Worm (Caenorhabditis elegans) whole organism, late embryonic: ENCODE results near the gene gipc-1.

ENCODE experiments used
- C08G9.2 ChIP-seq: sonication (generic microtip); optimal IDR thresholded peaks from 2 replicates; lab custom pipeline; 2016; ENCODE audit warnings: mild to moderate bottlenecking, missing genetic modification characterization, moderate library complexity, missing compliant biosample characterization
- C38D4.7 ChIP-seq: fragments of 200-800 bp; sonication (Bioruptor generic); optimal IDR thresholded peaks from 2 replicates; lab custom pipeline; 2018; ENCODE audit warnings: mild to moderate bottlenecking, missing genetic modification characterization, moderate library complexity, missing compliant biosample characterization
- K02D7.2 ChIP-seq: sonication (generic microtip); optimal IDR thresholded peaks from 2 replicates; lab custom pipeline; 2017; ENCODE audit warnings: mild to moderate bottlenecking, missing genetic modification characterization, missing compliant biosample characterization
- Y22D7AL.16 ChIP-seq: sonication (generic microtip); optimal IDR thresholded peaks from 2 replicates; lab custom pipeline; 2016; ENCODE audit warnings: missing genetic modification characterization, missing compliant biosample characterization
- ama-1 ChIP-seq: fragments of 150-350 bp; optimal IDR thresholded peaks from 2 replicates; lab custom pipeline; 2014
- ceh-14 ChIP-seq: sonication (generic microtip); optimal IDR thresholded peaks from 2 replicates; lab custom pipeline; 2016; ENCODE audit warnings: missing genotype, missing genetic modification characterization, missing compliant biosample characterization
- ceh-2 ChIP-seq: sonication (generic microtip); optimal IDR thresholded peaks from 2 replicates; lab custom pipeline; 2016; ENCODE audit warnings: missing genotype, missing genetic modification characterization, missing compliant biosample characterization
- ceh-22 ChIP-seq: sonication (generic microtip); optimal IDR thresholded peaks from 2 replicates; lab custom pipeline; 2017; ENCODE audit warnings: missing biosample characterization, missing genetic modification characterization
- ceh-24 ChIP-seq: sonication (generic microtip); optimal IDR thresholded peaks from 2 replicates; lab custom pipeline; 2016; ENCODE audit warnings: mild to moderate bottlenecking, missing genetic modification characterization, missing compliant biosample characterization
- ceh-30 ChIP-seq: fragments of 150-350 bp; optimal IDR thresholded peaks from 2 replicates; lab custom pipeline; 2014; ENCODE audit warnings: missing biosample characterization, missing genetic modification characterization
- ceh-31 ChIP-seq: sonication (generic microtip); optimal IDR thresholded peaks from 2 replicates; lab custom pipeline; 2016; ENCODE audit warnings: missing genetic modification characterization, missing compliant biosample characterization
- ceh-34 ChIP-seq: sonication (generic microtip); optimal IDR thresholded peaks from 2 replicates; lab custom pipeline; 2016; ENCODE audit warnings: mild to moderate bottlenecking, missing genetic modification characterization, missing compliant biosample characterization
- ceh-48 ChIP-seq: sonication (generic microtip); optimal IDR thresholded peaks from 2 replicates; lab custom pipeline; 2016; ENCODE audit warnings: missing genetic modification characterization, inconsistent platforms, missing compliant biosample characterization
- ceh-6 ChIP-seq: fragments of 200-800 bp; sonication (Bioruptor generic); optimal IDR thresholded peaks from 2 replicates; lab custom pipeline; 2018; ENCODE audit warnings: mild to moderate bottlenecking, missing genetic modification characterization, missing compliant biosample characterization
- ceh-9 ChIP-seq: sonication (generic microtip); optimal IDR thresholded peaks from 2 replicates; lab custom pipeline; 2016; ENCODE audit warnings: mild to moderate bottlenecking, missing genetic modification characterization, inconsistent platforms, missing compliant biosample characterization
- che-1 ChIP-seq: sonication (generic microtip); optimal IDR thresholded peaks from 2 replicates; lab custom pipeline; 2016; ENCODE audit warnings: mild to moderate bottlenecking, missing genetic modification characterization, missing compliant biosample characterization
- dmd-4 ChIP-seq: sonication (generic microtip); optimal IDR thresholded peaks from 2 replicates; lab custom pipeline; 2016; ENCODE audit warnings: borderline replicate concordance, missing genetic modification characterization, missing compliant biosample characterization
- elt-2 ChIP-seq: sonication (generic microtip); optimal IDR thresholded peaks from 2 replicates; lab custom pipeline; 2016; ENCODE audit warnings: missing genetic modification reagents, missing genetic modification characterization, missing compliant biosample characterization
- elt-4 ChIP-seq: sonication (generic microtip); optimal IDR thresholded peaks from 2 replicates; lab custom pipeline; 2016; ENCODE audit warnings: missing genetic modification characterization, missing compliant biosample characterization
- eyg-1 ChIP-seq: sonication (generic microtip); optimal IDR thresholded peaks from 2 replicates; lab custom pipeline; 2016; ENCODE audit warnings: missing genotype, missing genetic modification characterization, missing compliant biosample characterization
- gmeb-2 ChIP-seq: sonication (generic microtip); optimal IDR thresholded peaks from 2 replicates; lab custom pipeline; 2016; ENCODE audit warnings: missing genetic modification characterization, inconsistent platforms, missing compliant biosample characterization
- hlh-13 ChIP-seq: fragments of 200-800 bp; sonication (Bioruptor generic); optimal IDR thresholded peaks from 2 replicates; lab custom pipeline; 2018; ENCODE audit warnings: mild to moderate bottlenecking, missing genetic modification characterization, missing compliant biosample characterization
- hlh-6 ChIP-seq: sonication (generic microtip); optimal IDR thresholded peaks from 2 replicates; lab custom pipeline; 2016; ENCODE audit warnings: missing genotype, missing genetic modification characterization, missing compliant biosample characterization
- hlh-8 ChIP-seq: sonication (generic microtip); optimal IDR thresholded peaks from 2 replicates; lab custom pipeline; 2016; ENCODE audit warnings: missing genotype, missing genetic modification characterization, missing compliant biosample characterization
- lim-6 ChIP-seq: sonication (generic microtip); optimal IDR thresholded peaks from 2 replicates; lab custom pipeline; 2016; ENCODE audit warnings: missing genetic modification characterization, missing compliant biosample characterization
- lin-11 ChIP-seq: fragments of 200-800 bp; sonication (Bioruptor generic); optimal IDR thresholded peaks from 2 replicates; lab custom pipeline; 2018; ENCODE audit warnings: mild to moderate bottlenecking, missing genetic modification characterization, missing compliant biosample characterization
- nfya-1 ChIP-seq: sonication (generic microtip); optimal IDR thresholded peaks from 2 replicates; lab custom pipeline; 2017; ENCODE audit warnings: missing genetic modification characterization, mild to moderate bottlenecking, missing compliant biosample characterization, antibody characterized with exemption, moderate library complexity
- nhr-11 ChIP-seq: fragments of 150-350 bp; optimal IDR thresholded peaks from 2 replicates; lab custom pipeline; 2014; ENCODE audit warnings: missing biosample characterization, missing genetic modification characterization
- nhr-232 ChIP-seq: sonication (generic microtip); optimal IDR thresholded peaks from 2 replicates; lab custom pipeline; 2016; ENCODE audit warnings: missing genetic modification characterization, missing compliant biosample characterization
- npax-4 ChIP-seq: sonication (generic microtip); optimal IDR thresholded peaks from 2 replicates; lab custom pipeline; 2016; ENCODE audit warnings: missing genetic modification characterization, missing compliant biosample characterization
- pag-3 ChIP-seq: sonication (generic microtip); optimal IDR thresholded peaks from 2 replicates; lab custom pipeline; 2016; ENCODE audit warnings: missing compliant biosample characterization, missing genetic modification characterization, borderline replicate concordance
- pat-9 ChIP-seq: fragments of 200-800 bp; sonication (Bioruptor generic); optimal IDR thresholded peaks from 2 replicates; lab custom pipeline; 2018; ENCODE audit warnings: mild to moderate bottlenecking, missing genetic modification characterization, moderate library complexity, missing compliant biosample characterization
- pax-1 ChIP-seq: fragments of 150-350 bp; optimal IDR thresholded peaks from 2 replicates; lab custom pipeline; 2014; ENCODE audit warnings: missing biosample characterization, missing genetic modification characterization
- pqm-1 ChIP-seq: sonication (generic microtip); optimal IDR thresholded peaks from 2 replicates; lab custom pipeline; 2016; ENCODE audit warnings: missing genetic modification characterization, missing compliant biosample characterization
- sox-2 ChIP-seq: fragments of 200-800 bp; sonication (Bioruptor generic); IDR thresholded peaks from 2 replicates; pipeline ENCODE4 v1.3.6; 2022; ENCODE audit warnings: missing genetic modification reagents, missing genetic modification characterization, missing compliant biosample characterization
- sox-4 ChIP-seq: sonication (generic microtip); optimal IDR thresholded peaks from 2 replicates; lab custom pipeline; 2017; ENCODE audit warnings: mild to moderate bottlenecking, missing genetic modification characterization, inconsistent platforms, missing compliant biosample characterization
- syd-9 ChIP-seq: sonication (generic microtip); optimal IDR thresholded peaks from 2 replicates; lab custom pipeline; 2016; ENCODE audit warnings: mild to moderate bottlenecking, missing genetic modification characterization, moderate library complexity, missing compliant biosample characterization
- ttx-3 ChIP-seq: sonication (generic microtip); optimal IDR thresholded peaks from 2 replicates; lab custom pipeline; 2016; ENCODE audit warnings: missing genetic modification reagents, missing genetic modification characterization, missing compliant biosample characterization
- unc-3 ChIP-seq, 2 experiments: fragments of 200-800 bp in 1 of 2; sonication (Bioruptor generic) in 1 of 2; sonication (generic microtip) in 1 of 2; conservative IDR thresholded peaks in 1 of 2; optimal IDR thresholded peaks in 1 of 2; 2 replicates each; pipeline versions ENCODE4 v1.3.6 to Lab custom; 2016 to 2022; ENCODE audit warnings: missing compliant biosample characterization in 2 of 2, missing genetic modification characterization in 2 of 2, missing genetic modification reagents in 1 of 2
- unc-42 ChIP-seq: sonication (generic microtip); optimal IDR thresholded peaks from 2 replicates; lab custom pipeline; 2016; ENCODE audit warnings: missing genotype, missing genetic modification characterization, missing compliant biosample characterization
- unc-55 ChIP-seq: sonication (generic microtip); optimal IDR thresholded peaks from 2 replicates; lab custom pipeline; 2017; ENCODE audit warnings: missing biosample characterization, missing genetic modification reagents, missing genetic modification characterization
- unc-86 ChIP-seq: sonication (generic microtip); optimal IDR thresholded peaks from 2 replicates; lab custom pipeline; 2016; ENCODE audit warnings: missing genetic modification characterization, missing compliant biosample characterization

Gene gipc-1

ce11 chrIII:4893540-4893939 is 23.0 kb downstream of the gipc-1 start, which contains the start of gene F26F4.6:
TSS of gene F26F4.6 (minus strand) at chrIII:4893640.
- TF ChIP-seq unc-86 = no peak

DNA sequence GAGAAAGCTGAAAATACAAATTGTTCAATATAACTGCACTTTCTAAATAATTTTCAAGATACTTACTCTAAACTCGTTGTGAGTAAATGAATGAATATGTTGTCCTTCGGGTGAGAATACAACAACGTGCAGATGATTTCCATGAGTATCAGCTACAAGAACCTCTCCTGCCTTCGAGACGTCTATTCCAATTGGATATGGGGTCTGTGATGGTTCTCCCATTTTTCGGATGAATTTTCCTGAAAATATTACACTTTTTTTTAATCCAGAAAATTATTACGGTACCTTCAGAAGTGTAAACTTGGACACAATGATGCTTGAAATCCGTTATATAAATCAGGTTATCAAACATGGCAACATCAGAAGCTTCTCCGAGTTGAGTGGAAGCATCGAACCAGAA is 24.7 kb downstream of the gipc-1 start:
- TF ChIP-seq sox-2 (GFP tag; lab: Robert Waterston, UW) (no peak), lim-6 (tag; lab: Kevin White, UChicago) (no peak), gmeb-2 (no peak), hlh-8 (no peak), ttx-3 (tag; lab: Kevin White, UChicago) (no peak), ceh-34 (tag; lab: Kevin White, UChicago) (no peak), ceh-9 (no peak), nhr-232 (tag; lab: Kevin White, UChicago) (no peak), ceh-22 (tag; lab: Kevin White, UChicago) (no peak), sox-4 (tag; lab: Kevin White, UChicago) (no peak), ceh-48 (tag; lab: Kevin White, UChicago) (no peak)
- TF ChIP-seq, all 69 proteins: peak for 0

ce11 chrIII:4899035-4899578 is 28.5 kb downstream of the gipc-1 start, which contains the start of gene nhl-2:
TSS of gene nhl-2 (minus strand) at chrIII:4899085.
- no peak for TF ChIP-seq unc-55 (GFP tag; lab: Kevin White, UChicago)
- no peak for TF ChIP-seq ceh-9
- no peak for TF ChIP-seq dmd-4 (tag; lab: Kevin White, UChicago)
- no peak for TF ChIP-seq ceh-24 (tag; lab: Kevin White, UChicago)
- TF ChIP-seq C08G9.2 (tag; lab: Kevin White, UChicago) = no peak
- no peak for TF ChIP-seq gmeb-2
- no peak for TF ChIP-seq syd-9 (tag; lab: Kevin White, UChicago)
- TF ChIP-seq che-1 (tag; lab: Kevin White, UChicago) = no peak
- TF ChIP-seq pat-9 = no peak
- TF ChIP-seq ama-1 = no peak
- no peak for TF ChIP-seq npax-4 (tag; lab: Kevin White, UChicago)
- TF ChIP-seq ceh-31 (tag; lab: Kevin White, UChicago) = no peak
- TF ChIP-seq hlh-13 = no peak
- no peak for TF ChIP-seq hlh-8
- TF ChIP-seq Y22D7AL.16 (tag; lab: Kevin White, UChicago) = no peak
- no peak for TF ChIP-seq lim-6 (tag; lab: Kevin White, UChicago)
- no peak for TF ChIP-seq ceh-22 (tag; lab: Kevin White, UChicago)
- TF ChIP-seq elt-4 (tag; lab: Kevin White, UChicago) = no peak
- TF ChIP-seq sox-4 (tag; lab: Kevin White, UChicago) = no peak

DNA sequence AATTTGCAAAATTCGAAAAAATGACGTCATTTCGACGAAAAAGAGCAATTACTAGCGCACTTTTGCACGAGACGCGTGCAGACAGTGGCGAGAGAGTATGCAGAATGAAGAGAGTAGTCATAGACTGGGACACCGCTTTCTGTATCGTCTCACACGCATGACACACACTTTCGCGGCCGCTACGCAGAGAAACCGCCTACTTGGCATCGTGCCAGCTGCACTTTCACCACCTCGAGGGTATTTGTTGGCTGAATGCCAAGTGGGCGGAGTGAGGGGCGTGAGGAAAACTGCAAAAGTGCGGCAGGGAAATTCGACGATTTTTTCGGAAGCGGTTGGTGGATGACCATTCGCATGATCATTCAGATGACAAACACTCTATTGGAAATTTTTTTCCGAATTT is 29.1 kb downstream of the gipc-1 start:
- TF ChIP-seq unc-55 (GFP tag; lab: Kevin White, UChicago) = peak; percentile 94
- TF ChIP-seq C38D4.7 = no peak
- peak; percentile 70 for TF ChIP-seq ceh-2 (tag; lab: Kevin White, UChicago)
- TF ChIP-seq nhr-11 (tag; lab: Kevin White, UChicago) = no peak
- TF ChIP-seq ceh-34 (tag; lab: Kevin White, UChicago) = peak; percentile 95
- TF ChIP-seq ceh-9 = no peak
- TF ChIP-seq npax-4 (tag; lab: Kevin White, UChicago) = no peak
- no peak for TF ChIP-seq hlh-13
- peak; percentile 5 for TF ChIP-seq ceh-30 (tag; lab: Kevin White, UChicago)
- TF ChIP-seq pqm-1 (tag; lab: Kevin White, UChicago) = peak; percentile 77
- TF ChIP-seq ceh-48 (tag; lab: Kevin White, UChicago) = peak; percentile 23
- no peak for TF ChIP-seq ttx-3 (tag; lab: Kevin White, UChicago)
- peak; percentile 53 for TF ChIP-seq ceh-6 (GFP tag; lab: Kevin White, UChicago)
- TF ChIP-seq unc-42 (tag; lab: Kevin White, UChicago) = peak; percentile 89
- peak; percentile 25 for TF ChIP-seq eyg-1
- no peak for TF ChIP-seq nhr-232 (tag; lab: Kevin White, UChicago)
- peak; percentile 79 for TF ChIP-seq lim-6 (tag; lab: Kevin White, UChicago)
- peak; percentile 41 for TF ChIP-seq ceh-22 (tag; lab: Kevin White, UChicago)
- TF ChIP-seq unc-86 = peak; percentile 54
- TF ChIP-seq pag-3 (tag; lab: Kevin White, UChicago) = no peak
- no peak; the same call in 1 of the 2 replicates for TF ChIP-seq sox-2 (GFP tag; lab: Robert Waterston, UW)
- no peak for TF ChIP-seq che-1 (tag; lab: Kevin White, UChicago)
- TF ChIP-seq elt-4 (tag; lab: Kevin White, UChicago) = no peak
- peak; percentile 40 for TF ChIP-seq hlh-8
- TF ChIP-seq pax-1 (tag; lab: Kevin White, UChicago) = peak; percentile 45
- TF ChIP-seq Y22D7AL.16 (tag; lab: Kevin White, UChicago) = no peak
- TF ChIP-seq ceh-14 (tag; lab: Kevin White, UChicago) = peak; percentile 88
- TF ChIP-seq K02D7.2 (tag; lab: Kevin White, UChicago) = no peak
- no peak for TF ChIP-seq lin-11 (tag; lab: Kevin White, UChicago)
- peak; percentile 97 for TF ChIP-seq nfya-1 (tag; lab: Kevin White, UChicago)
- TF ChIP-seq hlh-6 (tag; lab: Kevin White, UChicago) = peak; percentile 37
- peak; percentile 98 for TF ChIP-seq ceh-31 (tag; lab: Kevin White, UChicago)
- TF ChIP-seq unc-3 (GFP tag; conservative IDR thresholded peaks at IDR 0.05; lab: Robert Waterston, UW) = 0 out of 2 replicates have a peak, but pooled peaks have one; percentile 37
- TF ChIP-seq unc-3 (tag; optimal IDR thresholded peaks at IDR 0.05; lab: Kevin White, UChicago) = peak; percentile 85
- TF ChIP-seq elt-2 (tag; lab: Kevin White, UChicago) = peak; percentile 70
